Worm (Caenorhabditis elegans): Measurements from ENCODE around the gene gpa-8.

Gene gpa-8

ce11 chrV:12640384-12640783, at the start of gene gpa-8:
TSS of gene gpa-8 (minus strand) at chrV:12640484.
- TF ChIP-seq nhr-21 (tag; optimal IDR thresholded peaks at IDR 0.05): no peak
- TF ChIP-seq nhr-77 (tag; optimal IDR thresholded peaks at IDR 0.05): no peak
- TF ChIP-seq ZK546.5 (tag; optimal IDR thresholded peaks at IDR 0.05): no peak
- no peak for TF ChIP-seq unc-55 (GFP tag; optimal IDR thresholded peaks at IDR 0.05)
- no peak for TF ChIP-seq elt-1 (tag; optimal IDR thresholded peaks at IDR 0.05)
- no peak for TF ChIP-seq ztf-1 (GFP tag; conservative IDR thresholded peaks at IDR 0.05)
- no peak for TF ChIP-seq nhr-237 (tag; optimal IDR thresholded peaks at IDR 0.05)
- TF ChIP-seq snpc-4 (tag; optimal IDR thresholded peaks at IDR 0.05): no peak
- TF ChIP-seq mbf-1 (tag; optimal IDR thresholded peaks at IDR 0.05): no peak
- TF ChIP-seq nhr-12 (tag; optimal IDR thresholded peaks at IDR 0.05): no peak
- TF ChIP-seq zag-1 (tag; optimal IDR thresholded peaks at IDR 0.05): no peak
- no peak for TF ChIP-seq nhr-11 (tag; optimal IDR thresholded peaks at IDR 0.05)

DNA sequence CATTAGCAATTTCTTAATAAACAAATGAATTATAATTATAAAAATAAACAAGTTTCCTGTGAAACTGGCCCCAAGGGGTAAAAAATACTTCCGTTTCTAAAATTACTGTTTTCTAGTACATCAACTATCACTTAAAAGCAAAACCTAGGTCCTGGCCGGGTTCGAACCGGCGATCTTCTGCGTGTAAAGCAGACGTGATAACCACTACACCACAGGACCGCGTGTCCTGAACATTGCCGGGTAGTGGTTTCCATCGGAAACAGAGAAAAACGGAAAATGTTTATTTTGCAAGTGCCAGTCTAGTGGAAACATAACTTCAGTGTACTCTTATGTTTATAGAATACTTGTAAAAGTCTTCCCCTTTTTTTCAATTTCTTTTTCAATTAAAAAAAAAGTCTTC, 42.9 kb upstream of the gpa-8 start:
- TF ChIP-seq fos-1 (tag; optimal IDR thresholded peaks at IDR 0.05): peak; percentile 3
- no peak for TF ChIP-seq peb-1 (tag; optimal IDR thresholded peaks at IDR 0.05)
- no peak for TF ChIP-seq mab-5 (tag; optimal IDR thresholded peaks at IDR 0.05)

- no peak for TF ChIP-seq sem-4 (tag; optimal IDR thresholded peaks at IDR 0.05)
- no peak for TF ChIP-seq nhr-12 (tag; optimal IDR thresholded peaks at IDR 0.05)
- no peak for TF ChIP-seq sma-9 (GFP tag; optimal IDR thresholded peaks at IDR 0.05)
- TF ChIP-seq sma-9 (tag; optimal IDR thresholded peaks at IDR 0.05): no peak
- TF ChIP-seq elt-1 (tag; optimal IDR thresholded peaks at IDR 0.05): no peak
- no peak for TF ChIP-seq nhr-237 (tag; optimal IDR thresholded peaks at IDR 0.05)
- no peak for TF ChIP-seq lin-13 (GFP tag; optimal IDR thresholded peaks at IDR 0.05)
- no peak for TF ChIP-seq nhr-11 (tag; optimal IDR thresholded peaks at IDR 0.05)
- no peak for TF ChIP-seq mab-5 (tag; optimal IDR thresholded peaks at IDR 0.05)
- TF ChIP-seq nhr-129 (tag; optimal IDR thresholded peaks at IDR 0.05): no peak
- no peak for TF ChIP-seq lin-11 (tag; optimal IDR thresholded peaks at IDR 0.05)
- TF ChIP-seq ztf-4 (tag; optimal IDR thresholded peaks at IDR 0.05): no peak
- no peak for TF ChIP-seq egl-27 (tag; optimal IDR thresholded peaks at IDR 0.05)
- no peak for TF ChIP-seq ztf-1 (GFP tag; conservative IDR thresholded peaks at IDR 0.05)
- TF ChIP-seq mbf-1 (tag; optimal IDR thresholded peaks at IDR 0.05): no peak
- no peak for TF ChIP-seq nhr-23 (tag; optimal IDR thresholded peaks at IDR 0.05)
- no peak for TF ChIP-seq ceh-16 (tag; optimal IDR thresholded peaks at IDR 0.05)
- no peak for TF ChIP-seq ZK546.5 (tag; optimal IDR thresholded peaks at IDR 0.05)
- no peak for TF ChIP-seq crh-2 (tag; optimal IDR thresholded peaks at IDR 0.05)
- TF ChIP-seq lin-39 (tag; optimal IDR thresholded peaks at IDR 0.05): no peak
Measured at ce11 chrV:12679807-12680206, 39.5 kb upstream of the gpa-8 start, which contains the start of gene frpr-15. TSS of gene frpr-15 (plus strand) at chrV:12680107.

DNA sequence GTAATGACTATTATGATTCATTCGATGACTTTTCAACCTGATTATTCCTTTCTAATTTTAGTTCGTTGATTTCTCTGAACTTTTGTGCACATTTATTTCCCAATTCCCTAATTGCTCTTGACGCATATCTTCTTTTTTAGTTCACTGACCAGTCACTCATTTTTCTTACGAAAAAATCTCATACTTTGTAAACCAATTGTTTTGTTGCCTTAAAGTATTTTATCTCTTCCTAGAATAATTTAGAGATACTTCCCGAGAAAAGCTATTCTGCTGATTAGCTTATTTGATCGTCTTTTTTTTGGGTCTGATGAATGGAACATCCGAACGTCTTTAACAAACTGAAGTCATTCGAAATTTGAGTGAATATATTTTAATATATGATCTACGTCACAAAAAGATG, 39.0 kb upstream of the gpa-8 start:
- TF ChIP-seq mab-5 (tag; optimal IDR thresholded peaks at IDR 0.05) (no peak), mdl-1 (tag; optimal IDR thresholded peaks at IDR 0.05) (no peak), ztf-11 (tag; optimal IDR thresholded peaks at IDR 0.05) (no peak), lin-13 (GFP tag; optimal IDR thresholded peaks at IDR 0.05) (no peak), lin-11 (tag; optimal IDR thresholded peaks at IDR 0.05) (no peak), crh-2 (tag; optimal IDR thresholded peaks at IDR 0.05) (no peak), unc-62 (GFP tag; optimal IDR thresholded peaks at IDR 0.05) (no peak), elt-3 (tag; optimal IDR thresholded peaks at IDR 0.05) (no peak), F13H6.1 (tag; optimal IDR thresholded peaks at IDR 0.05) (no peak), mbf-1 (tag; optimal IDR thresholded peaks at IDR 0.05) (no peak), ama-1 (optimal IDR thresholded peaks at IDR 0.05) (no peak), elt-1 (tag; optimal IDR thresholded peaks at IDR 0.05) (no peak), ceh-82 (tag; optimal IDR thresholded peaks at IDR 0.05) (no peak), peb-1 (tag; optimal IDR thresholded peaks at IDR 0.05) (no peak), unc-55 (GFP tag; optimal IDR thresholded peaks at IDR 0.05) (no peak), ztf-1 (GFP tag; conservative IDR thresholded peaks at IDR 0.05) (no peak), nhr-10 (tag; optimal IDR thresholded peaks at IDR 0.05) (no peak), zag-1 (tag; optimal IDR thresholded peaks at IDR 0.05) (no peak), R02D3.7 (tag; optimal IDR thresholded peaks at IDR 0.05) (no peak)

- no peak for TF ChIP-seq aly-2 (tag; optimal IDR thresholded peaks at IDR 0.05)
- no peak for TF ChIP-seq blmp-1 (tag; optimal IDR thresholded peaks at IDR 0.05; ENCODE audit: insufficient read depth)
- no peak for TF ChIP-seq R02D3.7 (tag; optimal IDR thresholded peaks at IDR 0.05)
- TF ChIP-seq unc-62 (GFP tag; optimal IDR thresholded peaks at IDR 0.05): no peak
- TF ChIP-seq nhr-77 (tag; optimal IDR thresholded peaks at IDR 0.05): no peak
- TF ChIP-seq elt-1 (tag; optimal IDR thresholded peaks at IDR 0.05): no peak
Measured at ce11 chrV:12676299-12676698, 36.0 kb upstream of the gpa-8 start.
